Worm (Caenorhabditis elegans): ENCODE measurements around the gene mob-3.

The mob-3 gene

ce11 chrIV:7397507-7397906 lies 8.8 kb upstream of the mob-3 start:
- peak in 1 of 2 experiments; percentile 77 for TF ChIP-seq unc-62 (GFP tag; optimal IDR thresholded peaks at IDR 0.05 in 1 of 2)
- no peak for TF ChIP-seq unc-62 (tag; optimal IDR thresholded peaks at IDR 0.05)
- 0 out of 2 replicates have a peak, but pooled peaks have one; percentile 14 for TF ChIP-seq arid-1 (GFP tag; conservative IDR thresholded peaks at IDR 0.05)
- peak; percentile 45; the same call in 1 of the 2 replicates for TF ChIP-seq pha-4 (GFP tag; IDR thresholded peaks at IDR 0.05)
- no peak for TF ChIP-seq pha-4 (tag; optimal IDR thresholded peaks at IDR 0.05)
- TF ChIP-seq Y48G9A.11 (GFP tag; IDR thresholded peaks at IDR 0.05): no peak
- no peak for TF ChIP-seq nhr-48 (tag; optimal IDR thresholded peaks at IDR 0.05)
- 0 out of 2 replicates have a peak, but pooled peaks have one; percentile 9 for TF ChIP-seq set-16 (GFP tag; IDR thresholded peaks at IDR 0.05)
- no peak for TF ChIP-seq dve-1 (tag; optimal IDR thresholded peaks at IDR 0.05; ENCODE audit: insufficient read depth)
- peak; percentile 56 for TF ChIP-seq ama-1 (optimal IDR thresholded peaks at IDR 0.05)

- TF ChIP-seq lim-7 (GFP tag; IDR thresholded peaks at IDR 0.05) (no peak), F26F4.8 (GFP tag; conservative IDR thresholded peaks at IDR 0.05) (no peak), mdl-1 (tag; optimal IDR thresholded peaks at IDR 0.05) (peak in 1 of 2 experiments; percentile 13), T26A8.4 (GFP tag; IDR thresholded peaks at IDR 0.05) (no peak), zag-1 (tag; optimal IDR thresholded peaks at IDR 0.05) (no peak), egl-43 (GFP tag; IDR thresholded peaks at IDR 0.05) (peak; percentile 20; the same call in 1 of the 2 replicates), ceh-32 (tag; optimal IDR thresholded peaks at IDR 0.05; ENCODE audit: poor library complexity) (no peak), lin-38 (GFP tag; IDR thresholded peaks at IDR 0.05) (no peak), mdt-29 (GFP tag; IDR thresholded peaks at IDR 0.05) (no peak), nhr-48 (tag; optimal IDR thresholded peaks at IDR 0.05) (no peak), ceh-20 (GFP tag; IDR thresholded peaks at IDR 0.05) (no peak), nhr-76 (tag; optimal IDR thresholded peaks at IDR 0.05) (no peak), arid-1 (GFP tag; conservative IDR thresholded peaks at IDR 0.05) (no peak), ama-1 (optimal IDR thresholded peaks at IDR 0.05) (no peak), php-3 (GFP tag; IDR thresholded peaks at IDR 0.05) (peak; percentile 76), unc-62 (GFP tag; optimal IDR thresholded peaks at IDR 0.05 in 1 of 2) (no peak), unc-62 (tag; optimal IDR thresholded peaks at IDR 0.05) (no peak), lin-13 (GFP tag; optimal IDR thresholded peaks at IDR 0.05) (peak; percentile 2), lin-15B (tag; optimal IDR thresholded peaks at IDR 0.05) (no peak), F10B5.3 (tag; optimal IDR thresholded peaks at IDR 0.05) (no peak), Y5F2A.4 (GFP tag; optimal IDR thresholded peaks at IDR 0.05) (no peak), nhr-25 (tag; optimal IDR thresholded peaks at IDR 0.05; ENCODE audit: borderline replicate concordance, insufficient read depth) (no peak), dmd-6 (GFP tag; IDR thresholded peaks at IDR 0.05) (peak; percentile 59), daf-8 (GFP tag; IDR thresholded peaks at IDR 0.05) (no peak), unc-39 (tag; optimal IDR thresholded peaks at IDR 0.05) (no peak), zip-2 (tag; optimal IDR thresholded peaks at IDR 0.05) (no peak), ceh-82 (tag; optimal IDR thresholded peaks at IDR 0.05) (no peak), daf-19 (GFP tag; conservative IDR thresholded peaks at IDR 0.05) (no peak), R02D3.7 (tag; optimal IDR thresholded peaks at IDR 0.05) (no peak), hlh-11 (tag; optimal IDR thresholded peaks at IDR 0.05) (peak; percentile 88), ceh-62 (tag; optimal IDR thresholded peaks at IDR 0.05) (no peak), aly-2 (tag; optimal IDR thresholded peaks at IDR 0.05) (no peak), tra-1 (GFP tag; IDR thresholded peaks at IDR 0.05) (no peak), Y105C5A.15 (GFP tag; IDR thresholded peaks at IDR 0.05) (no peak), attf-4 (tag; optimal IDR thresholded peaks at IDR 0.05) (no peak), mes-2 (tag; optimal IDR thresholded peaks at IDR 0.05; ENCODE audit: poor library complexity, severe bottlenecking) (no peak), ces-1 (GFP tag; optimal IDR thresholded peaks at IDR 0.05) (no peak), ceh-44 (GFP tag; IDR thresholded peaks at IDR 0.05) (no peak), mxl-2 (GFP tag; conservative IDR thresholded peaks at IDR 0.05) (no peak), madf-9 (GFP tag; conservative IDR thresholded peaks at IDR 0.05) (no peak), nhr-42 (GFP tag; IDR thresholded peaks at IDR 0.05) (no peak), duxl-1 (tag; optimal IDR thresholded peaks at IDR 0.05; ENCODE audit: poor library complexity) (no peak), cey-2 (tag; optimal IDR thresholded peaks at IDR 0.05; ENCODE audit: borderline replicate concordance, insufficient read depth) (no peak), pha-4 (GFP tag; IDR thresholded peaks at IDR 0.05) (peak; percentile 24; the same call in 1 of the 2 replicates), pha-4 (tag; optimal IDR thresholded peaks at IDR 0.05) (no peak)
Measured at ce11 chrIV:7393700-7394099, 5.0 kb upstream of the mob-3 start, which contains the start of gene pitr-1. pitr-1 (plus strand) TSS chrIV:7394085.
